Fruit fly (Drosophila melanogaster) whole organism, prepupa: Measurements from ENCODE around the gene TwdlF.

ENCODE experiments used
- CG10669 ChIP-seq: fragments of 200-800 bp; sonication (Bioruptor generic); optimal IDR thresholded peaks from 3 replicates; lab custom pipeline; 2018; ENCODE audit warnings: missing biosample characterization, mild to moderate bottlenecking, missing genetic modification characterization, moderate library complexity
- CG11294 ChIP-seq: fragments of 200-800 bp; sonication (Bioruptor generic); IDR thresholded peaks from 2 replicates; pipeline ENCODE4 v1.3.6; 2022; ENCODE audit warnings: missing biosample characterization, missing genetic modification characterization
- CG4318 ChIP-seq: fragments of 200-800 bp; sonication (Bioruptor generic); optimal IDR thresholded peaks from 3 replicates; lab custom pipeline; 2017; ENCODE audit warnings: missing biosample characterization, mild to moderate bottlenecking, missing genetic modification characterization
- CG6276 ChIP-seq: fragments of 200-800 bp; sonication (Bioruptor generic); optimal IDR thresholded peaks from 2 replicates; lab custom pipeline; 2017; ENCODE audit warnings: missing biosample characterization, mild to moderate bottlenecking, missing genetic modification characterization
- CG6792 ChIP-seq: fragments of 200-800 bp; sonication (Bioruptor generic); optimal IDR thresholded peaks from 3 replicates; lab custom pipeline; 2016; ENCODE audit warnings: missing biosample characterization, missing genetic modification characterization
- CG6808 ChIP-seq: fragments of 200-800 bp; sonication (Bioruptor generic); optimal IDR thresholded peaks from 3 replicates; lab custom pipeline; 2017; ENCODE audit warnings: missing biosample characterization, missing genetic modification characterization, mild to moderate bottlenecking, moderate library complexity, missing genetic modification reagents
- CG6854 ChIP-seq: fragments of 200-800 bp; sonication (Bioruptor generic); optimal IDR thresholded peaks from 2 replicates; lab custom pipeline; 2017; ENCODE audit warnings: missing biosample characterization, mild to moderate bottlenecking, missing genetic modification characterization
- CG8319 ChIP-seq: fragments of 200-800 bp; sonication (Bioruptor generic); optimal IDR thresholded peaks from 3 replicates; lab custom pipeline; 2016; ENCODE audit warnings: missing biosample characterization, missing genetic modification characterization
- Sox14 ChIP-seq: fragments of 200-800 bp; sonication (Bioruptor generic); optimal IDR thresholded peaks from 3 replicates; lab custom pipeline; 2016; ENCODE audit warnings: missing biosample characterization, missing genetic modification characterization
- achi ChIP-seq: fragments of 200-800 bp; sonication (Bioruptor generic); optimal IDR thresholded peaks from 3 replicates; lab custom pipeline; 2016; ENCODE audit warnings: missing biosample characterization, missing genetic modification characterization
- acj6 ChIP-seq: fragments of 200-800 bp; sonication (Bioruptor generic); optimal IDR thresholded peaks from 3 replicates; lab custom pipeline; 2016; ENCODE audit warnings: missing biosample characterization, missing genetic modification characterization
- cyc ChIP-seq: fragments of 200-800 bp; sonication (Bioruptor generic); optimal IDR thresholded peaks from 3 replicates; lab custom pipeline; 2016; ENCODE audit warnings: missing biosample characterization, missing genetic modification characterization
- eg ChIP-seq: fragments of 200-800 bp; sonication (Bioruptor generic); IDR thresholded peaks from 3 replicates; pipeline ENCODE4 v1.3.6; 2022; ENCODE audit warnings: missing biosample characterization, missing genetic modification characterization
- pdm3 ChIP-seq: fragments of 200-800 bp; sonication (Bioruptor generic); optimal IDR thresholded peaks from 3 replicates; lab custom pipeline; 2016; ENCODE audit warnings: missing biosample characterization, missing genetic modification characterization

DNA sequence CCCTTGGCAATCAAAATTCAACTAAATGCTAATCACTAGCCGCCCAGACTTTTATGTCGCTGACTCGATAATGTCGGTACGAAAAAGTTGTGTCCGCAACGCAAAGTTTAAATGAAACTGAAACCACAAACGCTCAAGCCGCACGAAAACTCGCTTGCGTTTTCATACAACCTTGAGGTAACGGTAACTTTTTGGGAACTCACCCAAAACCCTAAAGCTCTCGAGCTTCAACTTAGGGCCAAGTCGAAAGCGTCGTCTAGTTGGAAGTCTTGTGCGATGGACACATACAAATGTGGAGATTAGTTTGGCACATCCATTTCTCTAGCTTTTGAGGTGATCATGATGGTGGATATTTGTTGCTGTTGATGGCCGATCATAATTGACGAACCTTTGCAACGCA is 3.1 kb downstream of the TwdlF start:
- no peak for TF ChIP-seq CG6276 (GFP tag; lab: Kevin White, UChicago)
- no peak for TF ChIP-seq cyc (GFP tag; lab: Kevin White, UChicago)
- TF ChIP-seq pdm3 (GFP tag; lab: Kevin White, UChicago): no peak
- no peak for TF ChIP-seq CG6808 (GFP tag; lab: Kevin White, UChicago)
- no peak for TF ChIP-seq CG11294 (GFP tag; lab: Robert Waterston, UW)
- no peak for TF ChIP-seq acj6 (GFP tag; lab: Kevin White, UChicago)
- no peak for TF ChIP-seq Sox14 (GFP tag; lab: Kevin White, UChicago)
- no peak for TF ChIP-seq eg (GFP tag; lab: Robert Waterston, UW)
- TF ChIP-seq achi (GFP tag; lab: Kevin White, UChicago): no peak
- TF ChIP-seq CG8319 (GFP tag; lab: Kevin White, UChicago): no peak
- no peak for TF ChIP-seq CG6854
- TF ChIP-seq CG6792 (GFP tag; lab: Kevin White, UChicago): no peak
- no peak for TF ChIP-seq CG10669 (GFP tag; lab: Kevin White, UChicago)
- TF ChIP-seq CG4318 (GFP tag; lab: Kevin White, UChicago): no peak
